Worm (Caenorhabditis elegans) whole organism, L4 larva: ENCODE data around the gene Y48A6B.7.

Experiments
- F49E8.2 ChIP-seq: sonication (generic microtip); optimal IDR thresholded peaks from 2 replicates; lab custom pipeline; 2016; ENCODE audit warnings: missing compliant biosample characterization, mild to moderate bottlenecking, missing genetic modification characterization, borderline replicate concordance
- aly-2 ChIP-seq: sonication (generic microtip); optimal IDR thresholded peaks from 2 replicates; lab custom pipeline; 2018; ENCODE audit warnings: missing biosample characterization, missing genetic modification characterization
- ama-1 ChIP-seq: fragments of 150-350 bp; optimal IDR thresholded peaks from 2 replicates; lab custom pipeline; 2014; ENCODE audit warnings: inconsistent platforms, mixed read lengths
- ceh-82 ChIP-seq: sonication (generic microtip); optimal IDR thresholded peaks from 2 replicates; lab custom pipeline; 2017; ENCODE audit warnings: missing biosample characterization, missing genetic modification characterization
- hmg-1.1 ChIP-seq: fragments of 200-800 bp; sonication (Bioruptor generic); IDR thresholded peaks from 2 replicates; pipeline ENCODE4 v1.3.6; 2022; ENCODE audit warnings: missing genetic modification reagents, missing genetic modification characterization, missing compliant biosample characterization
- jun-1 ChIP-seq: fragments of 150-350 bp; optimal IDR thresholded peaks from 2 replicates; lab custom pipeline; 2014; ENCODE audit warnings: missing biosample characterization, missing genetic modification reagents, missing genetic modification characterization
- nhr-11 ChIP-seq: fragments of 150-350 bp; optimal IDR thresholded peaks from 2 replicates; lab custom pipeline; 2014; ENCODE audit warnings: missing biosample characterization, missing genetic modification characterization
- nhr-28 ChIP-seq: fragments of 150-350 bp; optimal IDR thresholded peaks from 2 replicates; lab custom pipeline; 2014; ENCODE audit warnings: missing biosample characterization, missing genetic modification characterization
- nhr-41 ChIP-seq: fragments of 200-800 bp; sonication (Bioruptor generic); IDR thresholded peaks from 2 replicates; pipeline ENCODE4 v1.3.6; 2022; ENCODE audit warnings: missing genetic modification reagents, missing genetic modification characterization, missing compliant biosample characterization
- nhr-42 ChIP-seq: fragments of 200-800 bp; sonication (Bioruptor generic); IDR thresholded peaks from 2 replicates; pipeline ENCODE4 v1.3.6; 2022; ENCODE audit warnings: missing genetic modification characterization, missing compliant biosample characterization
- nhr-6 ChIP-seq: fragments of 150-350 bp; optimal IDR thresholded peaks from 2 replicates; lab custom pipeline; 2014; ENCODE audit warnings: missing biosample characterization, missing genetic modification characterization
- nhr-77 ChIP-seq: fragments of 150-350 bp; optimal IDR thresholded peaks from 2 replicates; lab custom pipeline; 2014; ENCODE audit warnings: missing biosample characterization, missing genetic modification characterization
- unc-62 ChIP-seq, 3 experiments: fragments of 150-350 bp in 1 of 3; sonication (generic microtip); optimal IDR thresholded peaks in 2 of 3; peaks in 1 of 3; 1 replicate in 1 of 3; 2 replicates in 2 of 3; lab custom pipeline; 2014 to 2017; ENCODE audit warnings: missing biosample characterization in 3 of 3, missing genetic modification characterization in 3 of 3, missing genetic modification reagents in 3 of 3, missing genotype in 1 of 3

ce11 chrIII:11022278-11022677, 4.1 kb downstream of the Y48A6B.7 start:
- TF ChIP-seq nhr-28 (tag; lab: Kevin White, UChicago) = no peak
- no peak for TF ChIP-seq ceh-82
- no peak for TF ChIP-seq nhr-6 (tag; lab: Kevin White, UChicago)
- no peak for TF ChIP-seq F49E8.2 (tag; lab: Kevin White, UChicago)
- no peak for TF ChIP-seq nhr-77 (tag; lab: Kevin White, UChicago)
- no peak for TF ChIP-seq unc-62 (GFP tag; optimal IDR thresholded peaks at IDR 0.05 in 1 of 2; lab: Kevin White, UChicago)
- no peak for TF ChIP-seq unc-62 (tag; optimal IDR thresholded peaks at IDR 0.05; lab: Kevin White, UChicago)
- no peak for TF ChIP-seq nhr-11
- no peak for TF ChIP-seq jun-1 (tag; lab: Kevin White, UChicago)
- TF ChIP-seq nhr-42 = no peak
- TF ChIP-seq aly-2 (tag; lab: Kevin White, UChicago) = no peak
- no peak for TF ChIP-seq nhr-41 (GFP tag; lab: Robert Waterston, UW)
- no peak for TF ChIP-seq ama-1 (lab: Kevin White, UChicago)
- TF ChIP-seq hmg-1.1 (GFP tag; lab: Robert Waterston, UW) = no peak
